Worm (Caenorhabditis elegans): ENCODE results near the gene Y82E9BL.5.

ce11 chrIII:1347539-1347938, at the start of gene Y82E9BL.5:
- TF ChIP-seq ceh-9 (tag; optimal IDR thresholded peaks at IDR 0.05) (no peak), ceh-34 (tag; optimal IDR thresholded peaks at IDR 0.05) (no peak), ets-4 (tag; optimal IDR thresholded peaks at IDR 0.05) (no peak), rnt-1 (tag; optimal IDR thresholded peaks at IDR 0.05) (no peak)

Measured in whole organism, late embryonic.